Worm (Caenorhabditis elegans): Measurements from ENCODE around the gene gcy-3.

DNA sequence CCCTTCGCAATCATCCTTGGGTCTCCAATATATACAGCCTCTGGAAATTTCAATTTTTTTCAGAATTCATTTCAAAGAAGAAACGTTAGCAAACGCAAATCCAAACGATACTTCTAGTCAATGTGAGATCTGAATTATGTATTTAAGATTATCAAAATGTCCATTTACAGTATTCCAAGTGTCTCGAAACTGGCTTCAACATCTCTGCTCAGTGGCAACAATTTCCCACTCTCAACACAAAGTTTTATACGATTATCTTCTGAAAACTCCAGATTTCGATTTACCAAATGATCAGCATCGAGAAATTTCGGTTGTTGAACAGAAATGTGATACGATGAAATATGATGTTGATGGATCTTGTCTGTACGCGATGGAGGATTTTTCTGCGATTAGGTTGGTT lies 49.5 kb upstream of the gcy-3 start:
- no peak for TF ChIP-seq fos-1 (tag; optimal IDR thresholded peaks at IDR 0.05)
- TF ChIP-seq lin-39 (tag; optimal IDR thresholded peaks at IDR 0.05): no peak
- TF ChIP-seq unc-30 (tag; optimal IDR thresholded peaks at IDR 0.05): no peak
- TF ChIP-seq fkh-10 (GFP tag; optimal IDR thresholded peaks at IDR 0.05): no peak
